Worm (Caenorhabditis elegans) whole organism, late embryonic: ENCODE measurements around the gene R107.5.

Experiments used
- C08G9.2 ChIP-seq: sonication (generic microtip); optimal IDR thresholded peaks from 2 replicates; lab custom pipeline; 2016; ENCODE audit warnings: mild to moderate bottlenecking, missing genetic modification characterization, moderate library complexity, missing compliant biosample characterization
- C38D4.7 ChIP-seq: fragments of 200-800 bp; sonication (Bioruptor generic); optimal IDR thresholded peaks from 2 replicates; lab custom pipeline; 2018; ENCODE audit warnings: mild to moderate bottlenecking, missing genetic modification characterization, moderate library complexity, missing compliant biosample characterization
- K02D7.2 ChIP-seq: sonication (generic microtip); optimal IDR thresholded peaks from 2 replicates; lab custom pipeline; 2017; ENCODE audit warnings: mild to moderate bottlenecking, missing genetic modification characterization, missing compliant biosample characterization
- K09A11.1 ChIP-seq: sonication (generic microtip); optimal IDR thresholded peaks from 2 replicates; lab custom pipeline; 2017; ENCODE audit warnings: antibody characterized with exemption, mild to moderate bottlenecking, missing genetic modification characterization, missing compliant biosample characterization; ENCODE audit not compliant: insufficient read depth
- T23F11.4 ChIP-seq: fragments of 200-800 bp; sonication (Bioruptor generic); optimal IDR thresholded peaks from 2 replicates; lab custom pipeline; 2018; ENCODE audit warnings: mild to moderate bottlenecking, missing genetic modification characterization, missing compliant biosample characterization
- ahr-1 ChIP-seq: sonication (generic microtip); optimal IDR thresholded peaks from 2 replicates; lab custom pipeline; 2016; ENCODE audit warnings: missing genetic modification characterization, missing compliant biosample characterization
- ama-1 ChIP-seq: fragments of 150-350 bp; optimal IDR thresholded peaks from 2 replicates; lab custom pipeline; 2014
- ceh-18 ChIP-seq: sonication (generic microtip); optimal IDR thresholded peaks from 2 replicates; lab custom pipeline; 2016; ENCODE audit warnings: missing genetic modification characterization, missing compliant biosample characterization
- ceh-2 ChIP-seq: sonication (generic microtip); optimal IDR thresholded peaks from 2 replicates; lab custom pipeline; 2016; ENCODE audit warnings: missing genotype, missing genetic modification characterization, missing compliant biosample characterization
- ceh-30 ChIP-seq: fragments of 150-350 bp; optimal IDR thresholded peaks from 2 replicates; lab custom pipeline; 2014; ENCODE audit warnings: missing biosample characterization, missing genetic modification characterization
- ceh-31 ChIP-seq: sonication (generic microtip); optimal IDR thresholded peaks from 2 replicates; lab custom pipeline; 2016; ENCODE audit warnings: missing genetic modification characterization, missing compliant biosample characterization
- ceh-6 ChIP-seq: fragments of 200-800 bp; sonication (Bioruptor generic); optimal IDR thresholded peaks from 2 replicates; lab custom pipeline; 2018; ENCODE audit warnings: mild to moderate bottlenecking, missing genetic modification characterization, missing compliant biosample characterization
- che-1 ChIP-seq: sonication (generic microtip); optimal IDR thresholded peaks from 2 replicates; lab custom pipeline; 2016; ENCODE audit warnings: mild to moderate bottlenecking, missing genetic modification characterization, missing compliant biosample characterization
- dmd-4 ChIP-seq: sonication (generic microtip); optimal IDR thresholded peaks from 2 replicates; lab custom pipeline; 2016; ENCODE audit warnings: borderline replicate concordance, missing genetic modification characterization, missing compliant biosample characterization
- eyg-1 ChIP-seq: sonication (generic microtip); optimal IDR thresholded peaks from 2 replicates; lab custom pipeline; 2016; ENCODE audit warnings: missing genotype, missing genetic modification characterization, missing compliant biosample characterization
- fax-1 ChIP-seq: sonication (generic microtip); optimal IDR thresholded peaks from 2 replicates; lab custom pipeline; 2016; ENCODE audit warnings: missing genotype, missing genetic modification characterization, missing compliant biosample characterization
- fkh-6 ChIP-seq: sonication (generic microtip); optimal IDR thresholded peaks from 2 replicates; lab custom pipeline; 2016; ENCODE audit warnings: missing genetic modification characterization, missing compliant biosample characterization
- gmeb-2 ChIP-seq: sonication (generic microtip); optimal IDR thresholded peaks from 2 replicates; lab custom pipeline; 2016; ENCODE audit warnings: missing genetic modification characterization, inconsistent platforms, missing compliant biosample characterization
- hlh-13 ChIP-seq: fragments of 200-800 bp; sonication (Bioruptor generic); optimal IDR thresholded peaks from 2 replicates; lab custom pipeline; 2018; ENCODE audit warnings: mild to moderate bottlenecking, missing genetic modification characterization, missing compliant biosample characterization
- hlh-15 ChIP-seq: sonication (generic microtip); optimal IDR thresholded peaks from 2 replicates; lab custom pipeline; 2016; ENCODE audit warnings: missing genetic modification characterization, missing compliant biosample characterization
- hlh-30 ChIP-seq: sonication (generic microtip); optimal IDR thresholded peaks from 2 replicates; lab custom pipeline; 2017; ENCODE audit warnings: antibody characterized with exemption, missing genetic modification characterization, missing compliant biosample characterization; ENCODE audit not compliant: insufficient read depth
- hlh-8 ChIP-seq: sonication (generic microtip); optimal IDR thresholded peaks from 2 replicates; lab custom pipeline; 2016; ENCODE audit warnings: missing genotype, missing genetic modification characterization, missing compliant biosample characterization
- madf-2 ChIP-seq: sonication (generic microtip); optimal IDR thresholded peaks from 2 replicates; lab custom pipeline; 2017; ENCODE audit warnings: missing genetic modification characterization, missing compliant biosample characterization
- nfya-1 ChIP-seq: sonication (generic microtip); optimal IDR thresholded peaks from 2 replicates; lab custom pipeline; 2017; ENCODE audit warnings: missing genetic modification characterization, mild to moderate bottlenecking, missing compliant biosample characterization, antibody characterized with exemption, moderate library complexity
- nhr-232 ChIP-seq: sonication (generic microtip); optimal IDR thresholded peaks from 2 replicates; lab custom pipeline; 2016; ENCODE audit warnings: missing genetic modification characterization, missing compliant biosample characterization
- odd-2 ChIP-seq: sonication (generic microtip); optimal IDR thresholded peaks from 2 replicates; lab custom pipeline; 2017; ENCODE audit warnings: antibody characterized with exemption, mild to moderate bottlenecking, missing genetic modification characterization, missing compliant biosample characterization
- pax-1 ChIP-seq: fragments of 150-350 bp; optimal IDR thresholded peaks from 2 replicates; lab custom pipeline; 2014; ENCODE audit warnings: missing biosample characterization, missing genetic modification characterization
- pha-2 ChIP-seq: sonication (generic microtip); optimal IDR thresholded peaks from 2 replicates; lab custom pipeline; 2017; ENCODE audit warnings: mild to moderate bottlenecking, missing genetic modification characterization, missing compliant biosample characterization
- pha-4 ChIP-seq: fragments of 150-350 bp; optimal IDR thresholded peaks from 2 replicates; lab custom pipeline; 2018; ENCODE audit warnings: missing biosample characterization, missing genetic modification reagents, missing genetic modification characterization
- pqm-1 ChIP-seq: sonication (generic microtip); optimal IDR thresholded peaks from 2 replicates; lab custom pipeline; 2016; ENCODE audit warnings: missing genetic modification characterization, missing compliant biosample characterization
- sdc-2 ChIP-seq: sonication (generic microtip); optimal IDR thresholded peaks from 2 replicates; lab custom pipeline; 2016; ENCODE audit warnings: missing genotype, missing genetic modification characterization, missing compliant biosample characterization
- sox-2 ChIP-seq: fragments of 200-800 bp; sonication (Bioruptor generic); IDR thresholded peaks from 2 replicates; pipeline ENCODE4 v1.3.6; 2022; ENCODE audit warnings: missing genetic modification reagents, missing genetic modification characterization, missing compliant biosample characterization
- tbx-7 ChIP-seq: sonication (generic microtip); optimal IDR thresholded peaks from 2 replicates; lab custom pipeline; 2016; ENCODE audit warnings: missing genotype, missing genetic modification characterization, missing compliant biosample characterization
- ttx-3 ChIP-seq: sonication (generic microtip); optimal IDR thresholded peaks from 2 replicates; lab custom pipeline; 2016; ENCODE audit warnings: missing genetic modification reagents, missing genetic modification characterization, missing compliant biosample characterization
- unc-55 ChIP-seq: sonication (generic microtip); optimal IDR thresholded peaks from 2 replicates; lab custom pipeline; 2017; ENCODE audit warnings: missing biosample characterization, missing genetic modification reagents, missing genetic modification characterization
- zip-5 ChIP-seq: sonication (generic microtip); optimal IDR thresholded peaks from 2 replicates; lab custom pipeline; 2016; ENCODE audit warnings: missing genetic modification characterization, missing compliant biosample characterization

Gene R107.5

ce11 chrIII:9052371-9052978, 1.1 kb downstream of the R107.5 start (continued):
- no peak for TF ChIP-seq eyg-1 (tag; lab: Kevin White, UChicago)
- TF ChIP-seq unc-55 = peak; percentile 27
- no peak for TF ChIP-seq odd-2 (tag; lab: Kevin White, UChicago)
- TF ChIP-seq pha-4 = no peak
- no peak for TF ChIP-seq ttx-3 (tag; lab: Kevin White, UChicago)
- no peak for TF ChIP-seq fax-1 (tag; lab: Kevin White, UChicago)
- no peak for TF ChIP-seq K02D7.2 (tag; lab: Kevin White, UChicago)
- TF ChIP-seq ceh-31 (tag; lab: Kevin White, UChicago) = peak; percentile 61
- TF ChIP-seq hlh-8 (tag; lab: Kevin White, UChicago) = no peak
- TF ChIP-seq zip-5 (tag; lab: Kevin White, UChicago) = no peak
- peak; percentile 16 for TF ChIP-seq ceh-18 (tag; lab: Kevin White, UChicago)
- TF ChIP-seq ama-1 (lab: Kevin White, UChicago) = peak; percentile 35
- no peak for TF ChIP-seq tbx-7 (tag; lab: Kevin White, UChicago)
- TF ChIP-seq hlh-15 = no peak
- TF ChIP-seq C08G9.2 (tag; lab: Kevin White, UChicago) = no peak
- no peak for TF ChIP-seq K09A11.1 (tag; lab: Kevin White, UChicago)
- TF ChIP-seq nfya-1 (tag; lab: Kevin White, UChicago) = peak; percentile 43
- peak; percentile 57 for TF ChIP-seq fkh-6 (tag; lab: Kevin White, UChicago)
- TF ChIP-seq sox-2 = no peak
- no peak for TF ChIP-seq pha-2 (tag; lab: Kevin White, UChicago)
- TF ChIP-seq ceh-6 = no peak
- TF ChIP-seq ceh-2 = no peak

- no peak for TF ChIP-seq nhr-232 (tag; lab: Kevin White, UChicago)
- no peak for TF ChIP-seq sdc-2
- TF ChIP-seq che-1 (tag; lab: Kevin White, UChicago) = no peak
- no peak for TF ChIP-seq ahr-1 (tag; lab: Kevin White, UChicago)
- TF ChIP-seq madf-2 (tag; lab: Kevin White, UChicago) = no peak
- TF ChIP-seq eyg-1 (tag; lab: Kevin White, UChicago) = no peak
- TF ChIP-seq gmeb-2 (tag; lab: Kevin White, UChicago) = no peak
- TF ChIP-seq pqm-1 (tag; lab: Kevin White, UChicago) = no peak
Measured at ce11 chrIII:9051714-9052113, 1.9 kb downstream of the R107.5 start.

ce11 chrIII:9051119-9051597, 2.4 kb downstream of the R107.5 start:
- no peak for TF ChIP-seq hlh-13 (GFP tag; lab: Kevin White, UChicago)
- no peak for TF ChIP-seq dmd-4 (tag; lab: Kevin White, UChicago)
- TF ChIP-seq K02D7.2 (tag; lab: Kevin White, UChicago) = peak; percentile 27
- no peak for TF ChIP-seq pha-4
- no peak for TF ChIP-seq C08G9.2 (tag; lab: Kevin White, UChicago)
- no peak for TF ChIP-seq ceh-31 (tag; lab: Kevin White, UChicago)
- no peak for TF ChIP-seq C38D4.7 (GFP tag; lab: Kevin White, UChicago)
- TF ChIP-seq pax-1 (tag; lab: Kevin White, UChicago) = no peak
- peak; percentile 89 for TF ChIP-seq unc-55
- TF ChIP-seq T23F11.4 (GFP tag; lab: Kevin White, UChicago) = peak; percentile 15
- TF ChIP-seq hlh-30 (tag; lab: Kevin White, UChicago) = no peak
- peak; percentile 78 for TF ChIP-seq ceh-30 (tag; lab: Kevin White, UChicago)
- TF ChIP-seq ama-1 (lab: Kevin White, UChicago) = peak; percentile 49
- TF ChIP-seq hlh-15 = no peak
- TF ChIP-seq pqm-1 (tag; lab: Kevin White, UChicago) = no peak
- no peak for TF ChIP-seq eyg-1 (tag; lab: Kevin White, UChicago)
